Worm (Caenorhabditis elegans): ENCODE measurements around the gene T02C12.5.

- TF ChIP-seq dao-5 (tag; optimal IDR thresholded peaks at IDR 0.05) (no peak), him-1 (tag; optimal IDR thresholded peaks at IDR 0.05) (no peak), W03F9.2 (tag; optimal IDR thresholded peaks at IDR 0.05) (no peak)
Observed at ce11 chrIII:4049150-4049549, 21.2 kb upstream of the T02C12.5 start.
